Worm (Caenorhabditis elegans): ENCODE measurements around the gene tag-322.

The tag-322 gene

ce11 chrIV:7829275-7829938 is 44.1 kb upstream of the tag-322 start, which contains the start of gene C06A6.4:
C06A6.4 (minus strand) TSS chrIV:7829298.
- no peak for TF ChIP-seq nhr-19 (GFP tag; conservative IDR thresholded peaks at IDR 0.05)
- TF ChIP-seq tbx-2 (tag; optimal IDR thresholded peaks at IDR 0.05) = no peak
- TF ChIP-seq nhr-85 (tag) = peak; percentile 35
- peak in 2 of 6 experiments; percentile 14 to 60 for TF ChIP-seq elt-3 (tag; optimal IDR thresholded peaks at IDR 0.05)
- TF ChIP-seq blmp-1 (tag; optimal IDR thresholded peaks at IDR 0.05) = peak; percentile 49
- no peak for TF ChIP-seq nhr-71 (tag; optimal IDR thresholded peaks at IDR 0.05)
- no peak for TF ChIP-seq egl-13 (tag; optimal IDR thresholded peaks at IDR 0.05)
- TF ChIP-seq ets-5 (GFP tag; IDR thresholded peaks at IDR 0.05) = no peak
- no peak for TF ChIP-seq ceh-8 (GFP tag; optimal IDR thresholded peaks at IDR 0.05)
- peak; percentile 10 for TF ChIP-seq nhr-20 (tag; optimal IDR thresholded peaks at IDR 0.05)
- TF ChIP-seq fkh-8 (tag; optimal IDR thresholded peaks at IDR 0.05) = no peak
- TF ChIP-seq elt-2 (tag; optimal IDR thresholded peaks at IDR 0.05) = peak; percentile 14
- TF ChIP-seq lin-14 (GFP tag; optimal IDR thresholded peaks at IDR 0.05) = peak; percentile 34
- TF ChIP-seq dpl-1 (GFP tag; optimal IDR thresholded peaks at IDR 0.05) = no peak
- no peak for TF ChIP-seq unc-98 (GFP tag; IDR thresholded peaks at IDR 0.05)
- TF ChIP-seq lin-35 (GFP tag; optimal IDR thresholded peaks at IDR 0.05) = peak in 1 of 2 experiments; percentile 36
- TF ChIP-seq hlh-17 (GFP tag; optimal IDR thresholded peaks at IDR 0.05; ENCODE audit: borderline replicate concordance) = no peak
- no peak for TF ChIP-seq nhr-12 (tag; optimal IDR thresholded peaks at IDR 0.05)

- TF ChIP-seq nhr-90 (tag; optimal IDR thresholded peaks at IDR 0.05; ENCODE audit: poor library complexity) = peak; percentile 32
- no peak for TF ChIP-seq elt-3 (tag; optimal IDR thresholded peaks at IDR 0.05)
- no peak for TF ChIP-seq alr-1 (tag; optimal IDR thresholded peaks at IDR 0.05; ENCODE audit: borderline replicate concordance)
- no peak for TF ChIP-seq ceh-90 (tag; optimal IDR thresholded peaks at IDR 0.05)
- no peak for TF ChIP-seq hlh-17 (GFP tag; optimal IDR thresholded peaks at IDR 0.05; ENCODE audit: borderline replicate concordance)
- TF ChIP-seq C04F5.9 (tag; optimal IDR thresholded peaks at IDR 0.05) = no peak
- no peak for TF ChIP-seq unc-98 (GFP tag; IDR thresholded peaks at IDR 0.05)
- TF ChIP-seq snu-23 (GFP tag; optimal IDR thresholded peaks at IDR 0.05) = peak; percentile 38
- TF ChIP-seq C16A3.4 (tag; optimal IDR thresholded peaks at IDR 0.05) = no peak
- TF ChIP-seq egl-13 (tag; optimal IDR thresholded peaks at IDR 0.05) = no peak
- TF ChIP-seq ces-1 (GFP tag; optimal IDR thresholded peaks at IDR 0.05) = no peak
- TF ChIP-seq rnt-1 (tag; optimal IDR thresholded peaks at IDR 0.05) = peak; percentile 7
- TF ChIP-seq elt-2 (tag; optimal IDR thresholded peaks at IDR 0.05) = no peak
- TF ChIP-seq dsc-1 (tag; optimal IDR thresholded peaks at IDR 0.05) = no peak
- TF ChIP-seq sup-37 (GFP tag; optimal IDR thresholded peaks at IDR 0.05) = no peak
- no peak for TF ChIP-seq tlp-1 (tag; optimal IDR thresholded peaks at IDR 0.05)
- TF ChIP-seq ceh-8 (GFP tag; optimal IDR thresholded peaks at IDR 0.05) = no peak
- no peak for TF ChIP-seq xbp-1 (tag; optimal IDR thresholded peaks at IDR 0.05)
- TF ChIP-seq swsn-7 (tag; optimal IDR thresholded peaks at IDR 0.05) = no peak
- TF ChIP-seq Y116A8C.19 (tag; optimal IDR thresholded peaks at IDR 0.05; ENCODE audit: borderline replicate concordance) = no peak
- no peak for TF ChIP-seq unc-86 (tag; optimal IDR thresholded peaks at IDR 0.05)
- no peak for TF ChIP-seq ama-1 (optimal IDR thresholded peaks at IDR 0.05)
- no peak for TF ChIP-seq vab-15 (tag; optimal IDR thresholded peaks at IDR 0.05)
- TF ChIP-seq skn-1 (tag; optimal IDR thresholded peaks at IDR 0.05) = no peak
- TF ChIP-seq zag-1 (tag; optimal IDR thresholded peaks at IDR 0.05) = no peak
- no peak for TF ChIP-seq egl-27 (tag; optimal IDR thresholded peaks at IDR 0.05)
- no peak for TF ChIP-seq unc-130 (tag; optimal IDR thresholded peaks at IDR 0.05)
- TF ChIP-seq efl-1 (optimal IDR thresholded peaks at IDR 0.05) = no peak
- peak in 1 of 2 experiments; percentile 55 for TF ChIP-seq efl-1 (GFP tag; optimal IDR thresholded peaks at IDR 0.05 in 1 of 2)
- TF ChIP-seq mdl-1 (tag; optimal IDR thresholded peaks at IDR 0.05) = no peak
- no peak for TF ChIP-seq nhr-84 (tag; optimal IDR thresholded peaks at IDR 0.05)
- TF ChIP-seq unc-30 (tag; optimal IDR thresholded peaks at IDR 0.05) = no peak
- TF ChIP-seq aly-2 (tag; optimal IDR thresholded peaks at IDR 0.05) = peak; percentile 23
- no peak for TF ChIP-seq hpl-2 (GFP tag; optimal IDR thresholded peaks at IDR 0.05)
- no peak for TF ChIP-seq fos-1 (tag; optimal IDR thresholded peaks at IDR 0.05)
- TF ChIP-seq ets-5 (GFP tag; IDR thresholded peaks at IDR 0.05) = no peak
- TF ChIP-seq ztf-4 (tag; optimal IDR thresholded peaks at IDR 0.05) = no peak
- TF ChIP-seq ceh-82 (tag; optimal IDR thresholded peaks at IDR 0.05) = no peak
- no peak for TF ChIP-seq zip-4 (GFP tag; optimal IDR thresholded peaks at IDR 0.05)
Measured at ce11 chrIV:7824649-7825048, 39.3 kb upstream of the tag-322 start.
